Worm (Caenorhabditis elegans): ENCODE results near the gene madf-9.

ce11 chrIV:3647551-3647950 lies 10.7 kb downstream of the madf-9 start:
- TF ChIP-seq ztf-11 (tag; optimal IDR thresholded peaks at IDR 0.05) (no peak), lin-13 (tag; optimal IDR thresholded peaks at IDR 0.05) (no peak), sptf-1 (tag; optimal IDR thresholded peaks at IDR 0.05) (no peak), unc-62 (GFP tag; optimal IDR thresholded peaks at IDR 0.05) (no peak)

Measured in whole organism, mixed stage, embryonic.